Fruit fly (Drosophila melanogaster): Measurements from ENCODE around the gene Spn27A.

Gene Spn27A

dm6 chr2L:6696229-6696628 lies 23.1 kb upstream of the Spn27A start:
- TF ChIP-seq foxo (GFP tag; optimal IDR thresholded peaks at IDR 0.05) (no peak), Vsx2 (GFP tag; optimal IDR thresholded peaks at IDR 0.05; ENCODE audit: partially characterized antibody) (no peak), rgr (GFP tag; optimal IDR thresholded peaks at IDR 0.05) (no peak), psq (GFP tag; optimal IDR thresholded peaks at IDR 0.05) (no peak), Myc (optimal IDR thresholded peaks at IDR 0.05) (no peak), Mio (GFP tag; optimal IDR thresholded peaks at IDR 0.05) (no peak), Dfd (GFP tag; optimal IDR thresholded peaks at IDR 0.05) (no peak), jim (GFP tag; optimal IDR thresholded peaks at IDR 0.05) (no peak), Hnf4 (GFP tag; optimal IDR thresholded peaks at IDR 0.05) (no peak), GATAd (GFP tag; optimal IDR thresholded peaks at IDR 0.05) (no peak), pan (optimal IDR thresholded peaks at IDR 0.05) (no peak), brk (GFP tag; optimal IDR thresholded peaks at IDR 0.05) (no peak), Hr83 (GFP tag; optimal IDR thresholded peaks at IDR 0.05; ENCODE audit: poor library complexity, severe bottlenecking) (no peak), tai (GFP tag; optimal IDR thresholded peaks at IDR 0.05) (no peak), fru (GFP tag; optimal IDR thresholded peaks at IDR 0.05) (no peak), Rel (GFP tag; optimal IDR thresholded peaks at IDR 0.05) (no peak), Rel (tag; optimal IDR thresholded peaks at IDR 0.05) (no peak), woc (GFP tag; optimal IDR thresholded peaks at IDR 0.05) (no peak), ey (GFP tag; optimal IDR thresholded peaks at IDR 0.05) (no peak), CrebA (GFP tag; optimal IDR thresholded peaks at IDR 0.05; ENCODE audit: borderline replicate concordance) (no peak), lola (GFP tag; optimal IDR thresholded peaks at IDR 0.05) (no peak)

- TF ChIP-seq OdsH (GFP tag; optimal IDR thresholded peaks at IDR 0.05) (peak; percentile 45), Myc (optimal IDR thresholded peaks at IDR 0.05) (no peak), fru (GFP tag; optimal IDR thresholded peaks at IDR 0.05) (peak; percentile 49), dsf (GFP tag; optimal IDR thresholded peaks at IDR 0.05; ENCODE audit: borderline replicate concordance) (no peak), rgr (GFP tag; optimal IDR thresholded peaks at IDR 0.05) (peak; percentile 24), woc (GFP tag; optimal IDR thresholded peaks at IDR 0.05) (peak; percentile 35), lola (GFP tag; optimal IDR thresholded peaks at IDR 0.05) (no peak), br (GFP tag; optimal IDR thresholded peaks at IDR 0.05) (peak; percentile 37), pan (optimal IDR thresholded peaks at IDR 0.05) (no peak), ey (GFP tag; optimal IDR thresholded peaks at IDR 0.05) (peak; percentile 23), CrebA (GFP tag; optimal IDR thresholded peaks at IDR 0.05; ENCODE audit: borderline replicate concordance) (no peak), foxo (GFP tag; optimal IDR thresholded peaks at IDR 0.05) (peak in 1 of 2 experiments; percentile 56), N (GFP tag; optimal IDR thresholded peaks at IDR 0.05) (no peak), HLH106 (tag; optimal IDR thresholded peaks at IDR 0.05) (peak; percentile 52), Vsx2 (GFP tag; optimal IDR thresholded peaks at IDR 0.05; ENCODE audit: partially characterized antibody) (no peak), CG9705 (GFP tag; optimal IDR thresholded peaks at IDR 0.05) (peak; percentile 18), psq (GFP tag; optimal IDR thresholded peaks at IDR 0.05) (peak; percentile 40), Sp1 (GFP tag; optimal IDR thresholded peaks at IDR 0.05) (peak; percentile 65), h (GFP tag; optimal IDR thresholded peaks at IDR 0.05) (peak; percentile 65)
Measured at dm6 chr2L:6693794-6694254, 20.7 kb upstream of the Spn27A start.

- TF ChIP-seq Vsx2 (GFP tag; optimal IDR thresholded peaks at IDR 0.05; ENCODE audit: partially characterized antibody) (no peak), h (GFP tag; optimal IDR thresholded peaks at IDR 0.05) (peak; percentile 2)
Measured at dm6 chr2L:6692048-6692447, 18.9 kb upstream of the Spn27A start.

- TF ChIP-seq CG9705 (GFP tag; optimal IDR thresholded peaks at IDR 0.05) = no peak
- TF ChIP-seq Dfd (GFP tag; optimal IDR thresholded peaks at IDR 0.05) = no peak
Measured at dm6 chr2L:6686612-6687011, 13.5 kb upstream of the Spn27A start, which contains the start of gene CG11327. CG11327 (minus strand) TSS chr2L:6686712.

- TF ChIP-seq Abd-B (GFP tag; optimal IDR thresholded peaks at IDR 0.05) (no peak), CG9705 (GFP tag; optimal IDR thresholded peaks at IDR 0.05) (peak; percentile 53), pan (optimal IDR thresholded peaks at IDR 0.05) (no peak), Dfd (GFP tag; optimal IDR thresholded peaks at IDR 0.05) (no peak), jim (GFP tag; optimal IDR thresholded peaks at IDR 0.05) (peak; percentile 61), lola (GFP tag; optimal IDR thresholded peaks at IDR 0.05) (no peak), psq (GFP tag; optimal IDR thresholded peaks at IDR 0.05) (peak; percentile 63), Vsx2 (GFP tag; optimal IDR thresholded peaks at IDR 0.05; ENCODE audit: partially characterized antibody) (peak; percentile 32), CG32264 (GFP tag; optimal IDR thresholded peaks at IDR 0.05) (no peak), dsf (GFP tag; optimal IDR thresholded peaks at IDR 0.05; ENCODE audit: borderline replicate concordance) (peak; percentile 37), tai (GFP tag; optimal IDR thresholded peaks at IDR 0.05) (no peak), Mio (GFP tag; optimal IDR thresholded peaks at IDR 0.05) (no peak), HLH106 (tag; optimal IDR thresholded peaks at IDR 0.05) (peak; percentile 77), h (GFP tag; optimal IDR thresholded peaks at IDR 0.05) (peak; percentile 85), CrebA (GFP tag; optimal IDR thresholded peaks at IDR 0.05; ENCODE audit: borderline replicate concordance) (no peak), Hr78 (GFP tag; optimal IDR thresholded peaks at IDR 0.05) (no peak), OdsH (GFP tag; optimal IDR thresholded peaks at IDR 0.05) (peak; percentile 82), sv (GFP tag; optimal IDR thresholded peaks at IDR 0.05) (peak; percentile 86), Hnf4 (GFP tag; optimal IDR thresholded peaks at IDR 0.05) (peak; percentile 75), Dif (GFP tag; optimal IDR thresholded peaks at IDR 0.05; ENCODE audit: partially characterized antibody) (no peak), brk (GFP tag; optimal IDR thresholded peaks at IDR 0.05) (no peak), fru (GFP tag; optimal IDR thresholded peaks at IDR 0.05) (peak; percentile 42), sage (GFP tag; optimal IDR thresholded peaks at IDR 0.05) (peak; percentile 24), foxo (GFP tag; optimal IDR thresholded peaks at IDR 0.05) (peak in 1 of 2 experiments; percentile 84), GATAd (GFP tag; optimal IDR thresholded peaks at IDR 0.05) (no peak), Jra (GFP tag; optimal IDR thresholded peaks at IDR 0.05) (peak; percentile 68), Rel (GFP tag; optimal IDR thresholded peaks at IDR 0.05) (no peak), Rel (tag; optimal IDR thresholded peaks at IDR 0.05) (peak; percentile 46)
Measured at dm6 chr2L:6683992-6684882, 11.1 kb upstream of the Spn27A start, which contains the start of gene Nhe3. Nhe3 (minus strand) TSS chr2L:6684364.
